Worm (Caenorhabditis elegans) whole organism, L2 larva: ENCODE measurements around the gene B0554.2.

Experiments
- C34F6.9 ChIP-seq: fragments of 150-350 bp; optimal IDR thresholded peaks from 2 replicates; lab custom pipeline; 2014; ENCODE audit warnings: missing biosample characterization, missing genetic modification characterization
- F13H6.1 ChIP-seq: sonication (generic microtip); optimal IDR thresholded peaks from 2 replicates; lab custom pipeline; 2016; ENCODE audit warnings: missing genetic modification characterization, missing compliant biosample characterization
- Y55F3AM.14 ChIP-seq: fragments of 200-800 bp; sonication (Bioruptor generic); optimal IDR thresholded peaks from 2 replicates; lab custom pipeline; 2018; ENCODE audit warnings: mild to moderate bottlenecking, missing genetic modification characterization, missing compliant biosample characterization
- ZK546.5 ChIP-seq: sonication (generic microtip); optimal IDR thresholded peaks from 2 replicates; lab custom pipeline; 2017; ENCODE audit warnings: missing biosample characterization, missing genetic modification characterization
- ceh-16 ChIP-seq: fragments of 150-350 bp; optimal IDR thresholded peaks from 2 replicates; lab custom pipeline; 2014; ENCODE audit warnings: missing biosample characterization, missing genetic modification characterization
- crh-2 ChIP-seq: sonication (generic microtip); optimal IDR thresholded peaks from 2 replicates; lab custom pipeline; 2017; ENCODE audit warnings: missing biosample characterization, missing genetic modification characterization
- egl-27 ChIP-seq: sonication (generic microtip); optimal IDR thresholded peaks from 3 replicates; lab custom pipeline; 2017; ENCODE audit warnings: missing biosample characterization, missing genetic modification reagents, missing genetic modification characterization
- elt-1 ChIP-seq: fragments of 150-350 bp; optimal IDR thresholded peaks from 2 replicates; lab custom pipeline; 2014; ENCODE audit warnings: missing biosample characterization, missing genetic modification characterization
- fos-1 ChIP-seq: fragments of 150-350 bp; optimal IDR thresholded peaks from 2 replicates; lab custom pipeline; 2014; ENCODE audit warnings: missing biosample characterization, missing genetic modification characterization
- lin-13 ChIP-seq: fragments of 150-350 bp; optimal IDR thresholded peaks from 2 replicates; lab custom pipeline; 2014; ENCODE audit warnings: missing biosample characterization, missing genetic modification reagents, missing genetic modification characterization
- lin-39 ChIP-seq: fragments of 150-350 bp; optimal IDR thresholded peaks from 2 replicates; lab custom pipeline; 2014; ENCODE audit warnings: missing biosample characterization, missing genetic modification reagents, missing genetic modification characterization
- lsy-2 ChIP-seq, 2 experiments: fragments of 150-350 bp in 1 of 2; sonication (generic microtip) in 1 of 2; optimal IDR thresholded peaks; 2 replicates each; lab custom pipeline; 2014 to 2017; ENCODE audit warnings: missing biosample characterization in 2 of 2, missing genetic modification characterization in 2 of 2
- mdl-1 ChIP-seq, 2 experiments: fragments of 150-350 bp in 1 of 2; sonication (generic microtip) in 1 of 2; optimal IDR thresholded peaks; 2 replicates each; lab custom pipeline; 2017; ENCODE audit warnings: missing biosample characterization in 2 of 2, missing genetic modification characterization in 2 of 2
- nhr-10 ChIP-seq: sonication (generic microtip); optimal IDR thresholded peaks from 2 replicates; lab custom pipeline; 2017; ENCODE audit warnings: missing biosample characterization, missing genetic modification characterization
- nhr-12 ChIP-seq: fragments of 150-350 bp; optimal IDR thresholded peaks from 2 replicates; lab custom pipeline; 2014; ENCODE audit warnings: missing biosample characterization, missing genetic modification characterization
- nhr-129 ChIP-seq: fragments of 150-350 bp; optimal IDR thresholded peaks from 2 replicates; lab custom pipeline; 2014; ENCODE audit warnings: missing biosample characterization, missing genetic modification characterization
- nhr-21 ChIP-seq: fragments of 150-350 bp; optimal IDR thresholded peaks from 2 replicates; lab custom pipeline; 2014; ENCODE audit warnings: missing biosample characterization, missing genetic modification characterization
- nhr-23 ChIP-seq: fragments of 150-350 bp; optimal IDR thresholded peaks from 2 replicates; lab custom pipeline; 2014; ENCODE audit warnings: missing biosample characterization, missing genetic modification reagents, missing genetic modification characterization
- nhr-237 ChIP-seq: fragments of 150-350 bp; optimal IDR thresholded peaks from 2 replicates; lab custom pipeline; 2014; ENCODE audit warnings: missing biosample characterization, missing genetic modification characterization
- nhr-25 ChIP-seq: fragments of 150-350 bp; sonication (generic microtip); optimal IDR thresholded peaks from 3 replicates; lab custom pipeline; 2014; ENCODE audit warnings: missing biosample characterization, missing genetic modification characterization
- nhr-77 ChIP-seq: fragments of 150-350 bp; optimal IDR thresholded peaks from 2 replicates; lab custom pipeline; 2014; ENCODE audit warnings: missing biosample characterization, missing genetic modification characterization
- peb-1 ChIP-seq: fragments of 150-350 bp; optimal IDR thresholded peaks from 2 replicates; lab custom pipeline; 2014; ENCODE audit warnings: missing biosample characterization, missing genetic modification characterization
- sem-4 ChIP-seq: fragments of 150-350 bp; optimal IDR thresholded peaks from 2 replicates; lab custom pipeline; 2014; ENCODE audit warnings: missing biosample characterization, missing genetic modification reagents, missing genetic modification characterization
- skn-1 ChIP-seq: sonication (generic microtip); optimal IDR thresholded peaks from 2 replicates; lab custom pipeline; 2017; ENCODE audit warnings: missing biosample characterization, missing genetic modification characterization
- sma-3 ChIP-seq: sonication (generic microtip); optimal IDR thresholded peaks from 2 replicates; lab custom pipeline; 2016; ENCODE audit warnings: missing genetic modification reagents, missing genetic modification characterization, missing compliant biosample characterization
- sma-9 ChIP-seq, 2 experiments: fragments of 150-350 bp in 1 of 2; sonication (generic microtip) in 1 of 2; optimal IDR thresholded peaks; 2 replicates each; lab custom pipeline; 2014 to 2016; ENCODE audit warnings: missing genetic modification characterization in 2 of 2, mild to moderate bottlenecking in 1 of 2, missing biosample characterization in 1 of 2, missing compliant biosample characterization in 1 of 2, missing genetic modification reagents in 1 of 2, moderate library complexity in 1 of 2
- unc-39 ChIP-seq: fragments of 150-350 bp; optimal IDR thresholded peaks from 2 replicates; lab custom pipeline; 2014; ENCODE audit warnings: missing biosample characterization, missing genetic modification characterization
- unc-62 ChIP-seq: fragments of 150-350 bp; optimal IDR thresholded peaks from 2 replicates; lab custom pipeline; 2014; ENCODE audit warnings: missing biosample characterization, missing genetic modification reagents, missing genetic modification characterization
- zag-1 ChIP-seq: fragments of 150-350 bp; optimal IDR thresholded peaks from 2 replicates; lab custom pipeline; 2014; ENCODE audit warnings: missing biosample characterization, missing genetic modification characterization
- ztf-11 ChIP-seq: sonication (generic microtip); optimal IDR thresholded peaks from 2 replicates; lab custom pipeline; 2017; ENCODE audit warnings: missing biosample characterization, missing genetic modification characterization
- ztf-4 ChIP-seq: fragments of 150-350 bp; optimal IDR thresholded peaks from 2 replicates; lab custom pipeline; 2014; ENCODE audit warnings: missing biosample characterization, missing genetic modification characterization

B0554.2 gene

ce11 chrV:415072-415471 is 18.9 kb upstream of the B0554.2 start:
- TF ChIP-seq fos-1: peak; percentile 79
- TF ChIP-seq lin-39 (tag; lab: Kevin White, UChicago): no peak
- TF ChIP-seq nhr-12 (tag; lab: Kevin White, UChicago): no peak
- TF ChIP-seq nhr-23 (tag; lab: Kevin White, UChicago): no peak

DNA sequence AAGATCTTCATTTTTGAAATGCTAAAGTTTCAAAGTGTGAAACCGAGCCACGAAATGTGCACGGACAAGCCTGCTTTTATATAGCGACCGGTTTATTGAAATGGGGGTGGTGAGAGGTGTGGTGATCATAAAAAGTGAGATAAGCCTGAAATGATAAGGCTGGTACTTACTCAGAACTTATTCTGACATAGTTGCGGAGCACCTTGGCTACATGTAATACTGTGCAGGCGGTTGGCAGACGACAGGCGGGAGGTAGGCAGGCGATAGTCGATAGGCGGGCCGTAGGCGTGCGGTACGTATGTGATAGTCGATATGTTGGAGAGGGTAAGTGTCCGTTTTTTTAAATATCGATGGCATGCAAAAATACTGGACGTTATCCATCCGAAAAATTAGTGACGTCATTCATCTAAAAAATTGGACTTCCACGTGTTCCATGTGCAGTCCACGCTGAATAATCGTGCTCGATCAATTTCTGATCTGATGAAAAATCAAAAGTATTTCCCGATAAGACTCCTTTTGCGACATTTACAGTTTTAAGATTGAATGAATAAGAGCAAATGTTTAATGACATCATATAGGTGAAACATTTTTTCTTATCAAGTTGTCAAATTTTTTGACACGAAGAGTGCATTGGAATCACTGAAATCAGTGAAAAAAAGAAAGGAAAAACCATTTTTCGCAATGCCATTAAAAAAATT is 16.2 kb upstream of the B0554.2 start, which contains the start of gene irg-8:
Gene irg-8 (minus strand): TSS at position 51 of the 698 bp plus-strand sequence.
- no peak for TF ChIP-seq crh-2 (tag; lab: Kevin White, UChicago)
- no peak for TF ChIP-seq nhr-10
- no peak for TF ChIP-seq nhr-129 (tag; lab: Kevin White, UChicago)
- TF ChIP-seq sem-4 (tag; lab: Kevin White, UChicago): no peak
- TF ChIP-seq unc-62 (GFP tag; lab: Kevin White, UChicago): no peak
- TF ChIP-seq nhr-77 (tag; lab: Kevin White, UChicago): no peak
- TF ChIP-seq ztf-11 (tag; lab: Kevin White, UChicago): no peak
- TF ChIP-seq peb-1 (tag; lab: Kevin White, UChicago): no peak
- TF ChIP-seq Y55F3AM.14: no peak
- no peak for TF ChIP-seq ztf-4 (tag; lab: Kevin White, UChicago)
- peak; percentile 31 for TF ChIP-seq sma-9 (GFP tag; optimal IDR thresholded peaks at IDR 0.05; lab: Kevin White, UChicago)
- TF ChIP-seq sma-9 (tag; optimal IDR thresholded peaks at IDR 0.05; lab: Kevin White, UChicago): no peak
- no peak for TF ChIP-seq lin-13 (GFP tag; lab: Kevin White, UChicago)
- TF ChIP-seq fos-1: peak; percentile 54
- TF ChIP-seq mdl-1 (tag; optimal IDR thresholded peaks at IDR 0.05; lab: Kevin White, UChicago): no peak

DNA sequence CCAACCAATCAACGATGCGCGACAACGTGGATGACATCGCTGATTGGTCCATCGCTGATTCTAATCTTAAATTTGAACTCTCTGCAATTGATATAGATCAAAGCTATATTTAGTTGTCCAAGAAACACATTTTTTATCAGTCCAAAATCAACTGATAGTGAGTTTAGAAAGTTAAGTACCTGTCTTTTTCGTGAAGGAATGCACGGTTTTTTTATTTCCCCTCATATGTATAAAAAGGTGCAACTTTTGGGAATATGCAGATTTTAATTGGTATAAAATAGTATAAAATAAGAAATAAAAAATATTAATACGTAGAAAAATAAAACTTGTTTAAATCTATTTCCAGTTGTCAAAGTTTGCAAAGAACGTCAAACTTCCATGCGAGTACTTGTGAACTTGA is 15.6 kb upstream of the B0554.2 start, which contains the start of gene Y39D8A.1:
Gene Y39D8A.1 (plus strand): TSS at position 301 of the 400 bp plus-strand sequence.
- no peak for TF ChIP-seq nhr-23 (tag; lab: Kevin White, UChicago)
- no peak for TF ChIP-seq sma-3
- TF ChIP-seq ceh-16 (tag; lab: Kevin White, UChicago): no peak
- TF ChIP-seq nhr-25 (tag; lab: Kevin White, UChicago): no peak
- no peak for TF ChIP-seq C34F6.9 (tag; lab: Kevin White, UChicago)
- no peak for TF ChIP-seq crh-2 (tag; lab: Kevin White, UChicago)
- TF ChIP-seq nhr-129 (tag; lab: Kevin White, UChicago): no peak
- TF ChIP-seq nhr-21 (tag; lab: Kevin White, UChicago): no peak
- TF ChIP-seq lsy-2 (tag; optimal IDR thresholded peaks at IDR 0.05; lab: Kevin White, UChicago): no peak
- TF ChIP-seq, all 48 proteins: peak for 0

DNA sequence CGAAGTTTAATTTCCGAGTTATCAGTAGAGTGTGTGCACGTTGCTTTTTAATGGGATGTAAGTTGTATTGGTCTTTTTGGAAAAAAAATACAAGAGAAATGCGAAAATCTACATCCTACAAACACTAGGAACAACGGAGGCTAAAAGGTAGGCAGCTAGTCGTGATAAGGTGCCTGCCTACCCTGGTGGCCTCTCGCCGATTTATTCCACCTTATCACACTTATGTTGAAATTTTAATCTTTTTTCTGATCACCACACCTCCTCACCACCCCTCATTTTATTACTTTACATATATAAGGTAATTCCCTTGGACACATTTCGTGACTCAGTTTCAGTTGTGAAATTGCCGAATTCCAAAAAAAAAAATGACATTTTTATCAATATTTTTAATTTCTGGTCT is 11.9 kb upstream of the B0554.2 start, which contains the start of gene dod-20:
Gene dod-20 (plus strand): TSS at position 301 of the 400 bp plus-strand sequence.
- TF ChIP-seq zag-1 (no peak), fos-1 (peak; percentile 17), unc-39 (tag; lab: Kevin White, UChicago) (no peak)

DNA sequence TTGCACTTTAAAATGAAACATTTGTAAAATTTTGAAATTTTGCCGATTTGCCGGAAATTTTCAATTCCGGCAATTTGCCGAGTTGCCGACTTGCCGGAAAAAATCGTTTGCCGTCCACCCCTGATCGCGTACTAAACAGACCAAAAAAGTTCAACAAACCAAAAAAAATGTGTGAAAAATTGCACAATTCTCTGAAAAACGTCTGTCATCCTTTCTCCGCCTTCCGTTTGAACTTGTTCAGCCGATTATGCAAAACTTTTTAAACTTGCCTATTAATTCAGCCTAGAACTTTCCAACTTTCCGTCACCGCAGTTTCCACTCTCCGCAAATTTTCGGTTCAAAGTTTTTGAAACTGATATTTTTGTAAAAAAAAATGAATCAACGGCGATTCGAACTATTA is 9.9 kb upstream of the B0554.2 start, which contains the start of gene B0554.5:
Gene B0554.5 (plus strand): TSS at position 301 of the 400 bp plus-strand sequence.
- TF ChIP-seq egl-27 (tag; lab: Kevin White, UChicago): no peak
- TF ChIP-seq ztf-11 (tag; lab: Kevin White, UChicago): no peak
- TF ChIP-seq peb-1 (tag; lab: Kevin White, UChicago): no peak
- no peak for TF ChIP-seq ZK546.5
- no peak for TF ChIP-seq unc-39 (tag; lab: Kevin White, UChicago)
- TF ChIP-seq F13H6.1: no peak
- TF ChIP-seq nhr-77 (tag; lab: Kevin White, UChicago): no peak
- TF ChIP-seq ceh-16 (tag; lab: Kevin White, UChicago): no peak
- TF ChIP-seq Y55F3AM.14: no peak
- TF ChIP-seq sma-9 (GFP tag; optimal IDR thresholded peaks at IDR 0.05; lab: Kevin White, UChicago): no peak
- TF ChIP-seq sma-9 (tag; optimal IDR thresholded peaks at IDR 0.05; lab: Kevin White, UChicago): no peak
- TF ChIP-seq lin-39 (tag; lab: Kevin White, UChicago): no peak
- no peak for TF ChIP-seq nhr-237
- TF ChIP-seq nhr-10: no peak
- no peak for TF ChIP-seq skn-1
- TF ChIP-seq elt-1: no peak
- TF ChIP-seq zag-1: no peak
